Worm (Caenorhabditis elegans) whole organism, L2 larva: Measurements from ENCODE around the gene R02F11.10.
A peak's percentile ranks its signal among the peaks of the same experiment; 100 is the strongest.

ENCODE experiments used
- C34F6.9 ChIP-seq: fragments of 150-350 bp; optimal IDR thresholded peaks from 2 replicates; lab custom pipeline; 2014; ENCODE audit warnings: missing biosample characterization, missing genetic modification characterization
- R02D3.7 ChIP-seq: fragments of 150-350 bp; optimal IDR thresholded peaks from 2 replicates; lab custom pipeline; 2014; ENCODE audit warnings: missing biosample characterization, missing genetic modification characterization
- Y55F3AM.14 ChIP-seq: fragments of 200-800 bp; sonication (Bioruptor generic); optimal IDR thresholded peaks from 2 replicates; lab custom pipeline; 2018; ENCODE audit warnings: mild to moderate bottlenecking, missing genetic modification characterization, missing compliant biosample characterization
- alr-1 ChIP-seq: fragments of 150-350 bp; optimal IDR thresholded peaks from 2 replicates; lab custom pipeline; 2014; ENCODE audit warnings: missing biosample characterization, missing genetic modification characterization
- aly-2 ChIP-seq: fragments of 150-350 bp; optimal IDR thresholded peaks from 2 replicates; lab custom pipeline; 2014; ENCODE audit warnings: missing biosample characterization, missing genetic modification characterization
- ama-1 ChIP-seq: fragments of 150-350 bp; optimal IDR thresholded peaks from 2 replicates; lab custom pipeline; 2018; ENCODE audit warnings: inconsistent platforms
- ceh-16 ChIP-seq: fragments of 150-350 bp; optimal IDR thresholded peaks from 2 replicates; lab custom pipeline; 2014; ENCODE audit warnings: missing biosample characterization, missing genetic modification characterization
- ceh-82 ChIP-seq: fragments of 150-350 bp; optimal IDR thresholded peaks from 2 replicates; lab custom pipeline; 2014; ENCODE audit warnings: missing biosample characterization, missing genetic modification characterization
- dmd-4 ChIP-seq: sonication (generic microtip); optimal IDR thresholded peaks from 2 replicates; lab custom pipeline; 2017; ENCODE audit warnings: missing biosample characterization, missing genetic modification characterization
- elt-3 ChIP-seq: sonication (generic microtip); optimal IDR thresholded peaks from 2 replicates; lab custom pipeline; 2017; ENCODE audit warnings: missing biosample characterization, missing genetic modification characterization
- fos-1 ChIP-seq: fragments of 150-350 bp; optimal IDR thresholded peaks from 2 replicates; lab custom pipeline; 2014; ENCODE audit warnings: missing biosample characterization, missing genetic modification characterization
- gmeb-1 ChIP-seq: fragments of 150-350 bp; optimal IDR thresholded peaks from 2 replicates; lab custom pipeline; 2014; ENCODE audit warnings: missing biosample characterization, missing genetic modification characterization
- lin-11 ChIP-seq: fragments of 150-350 bp; sonication (generic microtip); optimal IDR thresholded peaks from 2 replicates; lab custom pipeline; 2014; ENCODE audit warnings: missing biosample characterization, missing genetic modification characterization, inconsistent platforms, mixed read lengths
- lin-13 ChIP-seq: fragments of 150-350 bp; optimal IDR thresholded peaks from 2 replicates; lab custom pipeline; 2014; ENCODE audit warnings: missing biosample characterization, missing genetic modification reagents, missing genetic modification characterization
- lin-39 ChIP-seq: fragments of 150-350 bp; optimal IDR thresholded peaks from 2 replicates; lab custom pipeline; 2014; ENCODE audit warnings: missing biosample characterization, missing genetic modification reagents, missing genetic modification characterization
- lsy-2 ChIP-seq, 2 experiments: fragments of 150-350 bp in 1 of 2; sonication (generic microtip) in 1 of 2; optimal IDR thresholded peaks; 2 replicates each; lab custom pipeline; 2014 to 2017; ENCODE audit warnings: missing biosample characterization in 2 of 2, missing genetic modification characterization in 2 of 2
- mab-5 ChIP-seq: fragments of 150-350 bp; optimal IDR thresholded peaks from 2 replicates; lab custom pipeline; 2014; ENCODE audit warnings: missing biosample characterization, missing genetic modification characterization
- nhr-12 ChIP-seq: fragments of 150-350 bp; optimal IDR thresholded peaks from 2 replicates; lab custom pipeline; 2014; ENCODE audit warnings: missing biosample characterization, missing genetic modification characterization
- nhr-129 ChIP-seq: fragments of 150-350 bp; optimal IDR thresholded peaks from 2 replicates; lab custom pipeline; 2014; ENCODE audit warnings: missing biosample characterization, missing genetic modification characterization
- nhr-21 ChIP-seq: fragments of 150-350 bp; optimal IDR thresholded peaks from 2 replicates; lab custom pipeline; 2014; ENCODE audit warnings: missing biosample characterization, missing genetic modification characterization
- nhr-23 ChIP-seq: fragments of 150-350 bp; optimal IDR thresholded peaks from 2 replicates; lab custom pipeline; 2014; ENCODE audit warnings: missing biosample characterization, missing genetic modification reagents, missing genetic modification characterization
- nhr-237 ChIP-seq: fragments of 150-350 bp; optimal IDR thresholded peaks from 2 replicates; lab custom pipeline; 2014; ENCODE audit warnings: missing biosample characterization, missing genetic modification characterization
- nhr-25 ChIP-seq: fragments of 150-350 bp; sonication (generic microtip); optimal IDR thresholded peaks from 3 replicates; lab custom pipeline; 2014; ENCODE audit warnings: missing biosample characterization, missing genetic modification characterization
- nhr-6 ChIP-seq: fragments of 150-350 bp; optimal IDR thresholded peaks from 2 replicates; lab custom pipeline; 2014; ENCODE audit warnings: missing biosample characterization, missing genetic modification characterization
- sem-4 ChIP-seq: fragments of 150-350 bp; optimal IDR thresholded peaks from 2 replicates; lab custom pipeline; 2014; ENCODE audit warnings: missing biosample characterization, missing genetic modification reagents, missing genetic modification characterization
- sma-3 ChIP-seq: sonication (generic microtip); optimal IDR thresholded peaks from 2 replicates; lab custom pipeline; 2016; ENCODE audit warnings: missing genetic modification reagents, missing genetic modification characterization, missing compliant biosample characterization
- sma-9 ChIP-seq, 2 experiments: fragments of 150-350 bp in 1 of 2; sonication (generic microtip) in 1 of 2; optimal IDR thresholded peaks; 2 replicates each; lab custom pipeline; 2014 to 2016; ENCODE audit warnings: missing genetic modification characterization in 2 of 2, mild to moderate bottlenecking in 1 of 2, missing biosample characterization in 1 of 2, missing compliant biosample characterization in 1 of 2, missing genetic modification reagents in 1 of 2, moderate library complexity in 1 of 2
- snpc-4 ChIP-seq: fragments of 150-350 bp; optimal IDR thresholded peaks from 2 replicates; lab custom pipeline; 2014; ENCODE audit warnings: missing biosample characterization, missing genetic modification characterization
- unc-39 ChIP-seq: fragments of 150-350 bp; optimal IDR thresholded peaks from 2 replicates; lab custom pipeline; 2014; ENCODE audit warnings: missing biosample characterization, missing genetic modification characterization
- unc-55 ChIP-seq: fragments of 150-350 bp; sonication (generic microtip); optimal IDR thresholded peaks from 3 replicates; lab custom pipeline; 2014; ENCODE audit warnings: missing biosample characterization, missing genetic modification reagents, missing genetic modification characterization
- zag-1 ChIP-seq: fragments of 150-350 bp; optimal IDR thresholded peaks from 2 replicates; lab custom pipeline; 2014; ENCODE audit warnings: missing biosample characterization, missing genetic modification characterization
- ztf-11 ChIP-seq: sonication (generic microtip); optimal IDR thresholded peaks from 2 replicates; lab custom pipeline; 2017; ENCODE audit warnings: missing biosample characterization, missing genetic modification characterization
- ztf-4 ChIP-seq: fragments of 150-350 bp; optimal IDR thresholded peaks from 2 replicates; lab custom pipeline; 2014; ENCODE audit warnings: missing biosample characterization, missing genetic modification characterization

The R02F11.10 gene

DNA sequence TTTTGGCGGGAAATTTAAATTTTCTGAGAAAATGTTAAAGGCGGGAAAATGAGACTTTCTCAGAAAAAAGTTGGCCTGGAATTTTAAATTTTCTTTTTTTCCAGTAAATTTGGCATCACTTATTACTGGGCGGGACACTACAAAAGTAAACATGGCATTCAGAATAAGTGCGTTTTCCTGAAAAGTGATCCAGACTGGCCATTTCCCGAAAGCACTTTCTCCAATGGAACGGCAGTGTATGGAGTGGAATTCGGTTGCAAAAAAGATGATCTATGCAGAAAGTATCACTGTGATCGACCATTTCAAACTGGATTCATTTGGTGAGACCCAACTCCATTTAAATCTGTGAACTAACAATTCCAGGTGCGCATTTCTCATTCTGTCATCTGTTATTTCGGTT is 1.1 kb upstream of the R02F11.10 start:
- TF ChIP-seq lin-13 (GFP tag; lab: Kevin White, UChicago) (no peak), lin-11 (tag; lab: Kevin White, UChicago) (no peak), nhr-25 (no peak), mab-5 (tag; lab: Kevin White, UChicago) (no peak), ztf-4 (tag; lab: Kevin White, UChicago) (no peak), Y55F3AM.14 (no peak), ama-1 (lab: Kevin White, UChicago) (no peak), ceh-82 (tag; lab: Kevin White, UChicago) (no peak), zag-1 (tag; lab: Kevin White, UChicago) (no peak), unc-55 (GFP tag; lab: Kevin White, UChicago) (no peak), gmeb-1 (tag; lab: Kevin White, UChicago) (no peak), ztf-11 (tag; lab: Kevin White, UChicago) (no peak), lsy-2 (tag; optimal IDR thresholded peaks at IDR 0.05; lab: Kevin White, UChicago) (no peak), unc-39 (tag; lab: Kevin White, UChicago) (no peak)

DNA sequence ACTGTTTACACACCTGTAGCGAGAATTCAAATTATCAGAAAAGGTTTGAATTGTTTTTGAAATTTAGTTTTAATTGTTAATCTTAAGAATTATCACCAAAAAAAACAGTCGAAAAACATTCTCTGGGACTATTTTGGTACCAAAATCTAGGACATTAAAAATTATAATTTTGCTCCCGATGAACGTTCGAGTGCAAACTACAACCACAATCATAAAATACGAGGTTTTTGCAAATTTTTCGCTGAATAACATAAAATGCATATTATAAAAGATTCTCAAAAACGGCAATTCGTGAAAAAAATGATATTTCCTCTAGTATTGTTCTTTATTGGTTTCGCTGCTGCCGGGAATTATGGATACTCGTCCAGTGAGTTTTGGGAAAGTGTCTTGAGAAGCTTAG is 1.4 kb downstream of the R02F11.10 start, which contains the start of gene R02F11.12:
TSS of gene R02F11.12 (plus strand) at position 301 of the 400 bp plus-strand sequence.
- TF ChIP-seq sma-9 (GFP tag; optimal IDR thresholded peaks at IDR 0.05; lab: Kevin White, UChicago): no peak
- no peak for TF ChIP-seq sma-9 (tag; optimal IDR thresholded peaks at IDR 0.05; lab: Kevin White, UChicago)
- no peak for TF ChIP-seq R02D3.7 (tag; lab: Kevin White, UChicago)
- no peak for TF ChIP-seq ceh-82 (tag; lab: Kevin White, UChicago)
- no peak for TF ChIP-seq nhr-237 (tag; lab: Kevin White, UChicago)

DNA sequence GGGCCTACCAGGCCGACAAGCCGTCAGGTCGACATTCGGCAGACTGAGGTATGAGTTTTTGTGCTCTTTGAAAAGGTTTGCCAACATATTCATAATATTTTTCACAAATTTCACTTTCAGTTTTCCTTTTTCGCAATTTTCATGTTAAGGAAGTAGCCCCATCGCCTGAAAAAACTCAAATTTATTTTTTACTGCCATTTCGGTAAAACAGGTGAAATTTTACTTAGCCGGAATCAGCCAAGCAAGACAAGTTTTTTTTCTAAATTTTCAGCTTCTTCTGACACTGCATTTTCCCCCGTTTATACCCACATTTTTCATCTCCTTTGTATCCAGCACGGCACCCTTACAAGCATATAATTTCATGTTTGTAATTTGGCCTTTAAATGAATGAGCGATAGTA is 2.6 kb downstream of the R02F11.10 start, which contains the start of gene R02F11.11:
TSS of gene R02F11.11 (plus strand) at position 301 of the 400 bp plus-strand sequence.
- TF ChIP-seq fos-1 (tag; lab: Kevin White, UChicago) (no peak), lin-11 (tag; lab: Kevin White, UChicago) (no peak), sma-3 (GFP tag; lab: Kevin White, UChicago) (no peak)

DNA sequence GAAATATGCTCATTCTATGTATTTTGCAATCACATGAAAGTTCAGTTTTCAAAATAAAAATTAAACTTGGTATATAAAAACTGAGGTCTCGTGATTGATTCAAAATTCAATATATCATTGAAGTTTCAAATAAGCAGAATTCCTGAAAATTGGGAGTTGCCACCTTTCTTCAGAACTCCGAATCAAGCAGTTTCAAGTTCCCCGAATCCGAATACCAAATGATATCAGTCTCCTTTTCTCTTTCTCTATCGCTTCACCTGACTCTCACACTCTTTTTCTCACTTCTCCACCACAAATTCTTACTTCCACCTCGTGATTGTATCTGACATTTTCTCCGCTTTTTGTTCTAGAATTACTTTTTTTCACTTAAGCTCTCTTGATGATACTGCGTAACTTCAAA is 5.4 kb downstream of the R02F11.10 start, which contains the start of gene R02F11.2:
TSS of gene R02F11.2 (plus strand) at position 292 of the 400 bp plus-strand sequence.
- peak; percentile 14 for TF ChIP-seq C34F6.9 (tag; lab: Kevin White, UChicago)
- peak; percentile 36 for TF ChIP-seq nhr-21
- no peak for TF ChIP-seq nhr-6 (tag; lab: Kevin White, UChicago)
- TF ChIP-seq ztf-4 (tag; lab: Kevin White, UChicago): peak; percentile 43
- TF ChIP-seq unc-55 (GFP tag; lab: Kevin White, UChicago): no peak

DNA sequence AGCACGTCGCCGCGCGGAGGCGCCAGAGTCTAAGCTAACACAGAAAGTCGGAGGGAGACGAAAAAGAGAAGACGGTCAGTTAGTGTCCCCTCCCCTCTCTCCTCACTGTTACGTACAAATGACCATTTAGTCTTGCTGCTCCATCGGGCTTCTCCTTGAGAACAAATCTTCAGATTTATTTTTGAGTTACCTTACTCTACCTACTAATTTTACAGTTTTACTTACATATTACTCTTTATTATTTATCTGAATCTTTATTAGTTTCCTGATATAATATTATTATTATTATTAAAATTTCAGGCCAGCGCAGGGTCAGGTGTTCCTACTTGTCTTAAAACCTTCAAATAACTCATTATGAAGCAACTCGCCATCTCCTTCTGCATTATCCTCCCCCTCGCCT is 11.9 kb downstream of the R02F11.10 start, which contains the start of gene R02F11.1:
TSS of gene R02F11.1 (plus strand) at position 301 of the 400 bp plus-strand sequence.
- TF ChIP-seq snpc-4 (no peak), ama-1 (lab: Kevin White, UChicago) (no peak), alr-1 (tag; lab: Kevin White, UChicago) (no peak), unc-39 (tag; lab: Kevin White, UChicago) (no peak), dmd-4 (tag; lab: Kevin White, UChicago) (no peak), unc-55 (GFP tag; lab: Kevin White, UChicago) (no peak), lin-39 (no peak), nhr-23 (tag; lab: Kevin White, UChicago) (no peak), C34F6.9 (tag; lab: Kevin White, UChicago) (no peak), ceh-82 (tag; lab: Kevin White, UChicago) (no peak), nhr-129 (tag; lab: Kevin White, UChicago) (no peak), elt-3 (no peak), aly-2 (tag; lab: Kevin White, UChicago) (no peak), sem-4 (tag; lab: Kevin White, UChicago) (no peak), nhr-6 (tag; lab: Kevin White, UChicago) (no peak), nhr-12 (tag; lab: Kevin White, UChicago) (no peak), ceh-16 (tag; lab: Kevin White, UChicago) (no peak)
- TF ChIP-seq, all 48 proteins: peak for 0
